Fruit fly (Drosophila melanogaster) whole organism, pupa: ENCODE data around the gene CG32299.

Source experiments
- CG10348 ChIP-seq: fragments of 200-800 bp; sonication (Bioruptor generic); IDR thresholded peaks from 2 replicates; pipeline ENCODE4 v1.3.6; 2022; ENCODE audit warnings: missing biosample characterization, missing genetic modification characterization
- CG12605 ChIP-seq: fragments of 200-800 bp; sonication (Bioruptor generic); IDR thresholded peaks from 2 replicates; pipeline ENCODE4 v1.3.6; 2022; ENCODE audit warnings: missing biosample characterization, missing genetic modification characterization
- CG13204 ChIP-seq: fragments of 200-800 bp; sonication (Bioruptor generic); optimal IDR thresholded peaks from 2 replicates; lab custom pipeline; 2018; ENCODE audit warnings: missing biosample characterization, mild to moderate bottlenecking, missing genetic modification characterization, moderate library complexity
- CG15710 ChIP-seq: fragments of 200-800 bp; sonication (Bioruptor generic); optimal IDR thresholded peaks from 2 replicates; lab custom pipeline; 2018; ENCODE audit warnings: missing biosample characterization, mild to moderate bottlenecking, missing genetic modification characterization, moderate library complexity
- CG17806 ChIP-seq: fragments of 200-800 bp; sonication (Bioruptor generic); optimal IDR thresholded peaks from 2 replicates; lab custom pipeline; 2018; ENCODE audit warnings: missing biosample characterization, mild to moderate bottlenecking, missing genetic modification characterization, moderate library complexity
- CG32121 ChIP-seq: fragments of 200-800 bp; sonication (Bioruptor generic); IDR thresholded peaks from 2 replicates; pipeline ENCODE4 v1.3.6; 2022; ENCODE audit warnings: missing biosample characterization, missing genetic modification characterization
- CG8301 ChIP-seq: fragments of 200-800 bp; sonication (Bioruptor generic); optimal IDR thresholded peaks from 2 replicates; lab custom pipeline; 2018; ENCODE audit warnings: missing biosample characterization, mild to moderate bottlenecking, missing genetic modification characterization
- D1 ChIP-seq: fragments of 200-800 bp; sonication (Bioruptor generic); optimal IDR thresholded peaks from 2 replicates; lab custom pipeline; 2018; ENCODE audit warnings: missing biosample characterization, mild to moderate bottlenecking, missing genetic modification characterization, moderate library complexity
- EcR ChIP-seq: fragments of 200-800 bp; sonication (Bioruptor generic); optimal IDR thresholded peaks from 3 replicates; lab custom pipeline; 2019; ENCODE audit warnings: missing biosample characterization, missing genetic modification characterization, mild to moderate bottlenecking, moderate library complexity, missing genetic modification reagents
- Pif1A ChIP-seq: fragments of 200-800 bp; sonication (Bioruptor generic); optimal IDR thresholded peaks from 3 replicates; lab custom pipeline; 2016; ENCODE audit warnings: missing biosample characterization, missing genetic modification characterization
- Pif1B ChIP-seq: fragments of 200-800 bp; sonication (Bioruptor generic); optimal IDR thresholded peaks from 3 replicates; lab custom pipeline; 2016; ENCODE audit warnings: missing biosample characterization, missing genetic modification characterization
- gl ChIP-seq: fragments of 200-800 bp; sonication (Bioruptor generic); optimal IDR thresholded peaks from 2 replicates; lab custom pipeline; 2018; ENCODE audit warnings: missing biosample characterization, mild to moderate bottlenecking, missing genetic modification characterization

DNA sequence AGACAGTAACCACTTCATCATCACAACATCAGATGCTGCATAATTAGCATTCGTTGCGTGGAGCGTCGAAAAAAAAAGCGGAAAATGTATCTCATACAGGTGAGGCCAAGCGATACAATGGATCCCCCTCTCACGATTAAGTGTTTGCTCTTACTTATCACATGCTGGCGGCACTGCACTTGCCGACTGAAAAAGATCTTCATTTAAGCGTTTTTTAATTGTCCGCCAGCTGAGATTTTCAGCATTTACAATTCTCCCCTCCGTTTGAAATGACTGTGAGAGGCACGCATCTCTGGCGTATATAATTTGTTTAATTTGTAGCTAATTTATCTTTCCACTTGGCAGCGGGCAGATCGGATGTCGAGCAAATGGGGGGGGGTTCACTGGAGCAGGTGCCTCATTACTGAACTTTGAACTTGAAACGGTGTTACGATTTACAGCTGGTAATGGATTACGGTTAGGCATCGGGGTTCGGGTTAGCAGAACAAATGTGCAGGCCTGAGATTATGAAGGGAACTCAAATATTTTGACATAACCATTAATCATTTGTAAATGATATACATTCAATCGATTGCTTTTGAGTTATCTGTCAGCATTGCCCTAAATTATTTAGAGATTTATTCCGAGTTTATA is 2.0 kb downstream of the CG32299 start, which contains the start of gene Mzt1:
- TF ChIP-seq gl (tag; lab: Kevin White, UChicago), result no peak
- TF ChIP-seq Pif1A (GFP tag; lab: Kevin White, UChicago), result no peak
- no peak for TF ChIP-seq CG10348 (GFP tag; lab: Robert Waterston, UW)
- TF ChIP-seq EcR, result no peak
- no peak for TF ChIP-seq CG15710 (tag; lab: Kevin White, UChicago)
- no peak for TF ChIP-seq CG8301 (tag; lab: Kevin White, UChicago)
- no peak for TF ChIP-seq CG32121 (GFP tag; lab: Robert Waterston, UW)
- no peak for TF ChIP-seq D1
- no peak for TF ChIP-seq CG13204
- no peak for TF ChIP-seq CG12605
- TF ChIP-seq CG17806, result no peak
- TF ChIP-seq Pif1B (GFP tag; lab: Kevin White, UChicago), result no peak
